Worm (Caenorhabditis elegans) whole organism, young adult: ENCODE measurements around the gene C04G6.13.
A peak's percentile ranks its signal among the peaks of the same experiment; 100 is the strongest.

Source experiments
- C17E4.6 ChIP-seq: fragments of 200-800 bp; sonication (Bioruptor generic); IDR thresholded peaks from 2 replicates; pipeline ENCODE4 v1.3.6; 2022; ENCODE audit warnings: missing genetic modification reagents, missing genetic modification characterization, missing compliant biosample characterization
- cebp-2 ChIP-seq: fragments of 200-800 bp; sonication (Bioruptor generic); IDR thresholded peaks from 2 replicates; pipeline ENCODE4 v1.3.6; 2022; ENCODE audit warnings: missing genetic modification characterization, missing compliant biosample characterization
- ceh-40 ChIP-seq: fragments of 200-800 bp; sonication (Bioruptor generic); IDR thresholded peaks from 2 replicates; pipeline ENCODE4 v1.3.6; 2022; ENCODE audit warnings: missing genetic modification characterization, missing compliant biosample characterization
- hmg-1.2 ChIP-seq: fragments of 200-800 bp; sonication (Bioruptor generic); IDR thresholded peaks from 2 replicates; pipeline ENCODE4 v1.3.6; 2022; ENCODE audit warnings: missing genetic modification reagents, missing genetic modification characterization, missing compliant biosample characterization
- snpc-4 ChIP-seq, 5 experiments: fragments of 150-350 bp in 1 of 5; sonication (generic microtip) in 4 of 5; optimal IDR thresholded peaks; 2 replicates each; lab custom pipeline; 2014 to 2018; ENCODE audit warnings: missing genetic modification characterization in 5 of 5, missing biosample characterization in 3 of 5, antibody characterized with exemption in 2 of 5, mild to moderate bottlenecking in 2 of 5, missing compliant biosample characterization in 2 of 5, missing genotype in 2 of 5, moderate library complexity in 2 of 5, missing genetic modification reagents in 1 of 5
- unc-130 ChIP-seq: sonication (generic microtip); optimal IDR thresholded peaks from 2 replicates; lab custom pipeline; 2016; ENCODE audit warnings: missing genetic modification reagents, missing genetic modification characterization, missing compliant biosample characterization

DNA sequence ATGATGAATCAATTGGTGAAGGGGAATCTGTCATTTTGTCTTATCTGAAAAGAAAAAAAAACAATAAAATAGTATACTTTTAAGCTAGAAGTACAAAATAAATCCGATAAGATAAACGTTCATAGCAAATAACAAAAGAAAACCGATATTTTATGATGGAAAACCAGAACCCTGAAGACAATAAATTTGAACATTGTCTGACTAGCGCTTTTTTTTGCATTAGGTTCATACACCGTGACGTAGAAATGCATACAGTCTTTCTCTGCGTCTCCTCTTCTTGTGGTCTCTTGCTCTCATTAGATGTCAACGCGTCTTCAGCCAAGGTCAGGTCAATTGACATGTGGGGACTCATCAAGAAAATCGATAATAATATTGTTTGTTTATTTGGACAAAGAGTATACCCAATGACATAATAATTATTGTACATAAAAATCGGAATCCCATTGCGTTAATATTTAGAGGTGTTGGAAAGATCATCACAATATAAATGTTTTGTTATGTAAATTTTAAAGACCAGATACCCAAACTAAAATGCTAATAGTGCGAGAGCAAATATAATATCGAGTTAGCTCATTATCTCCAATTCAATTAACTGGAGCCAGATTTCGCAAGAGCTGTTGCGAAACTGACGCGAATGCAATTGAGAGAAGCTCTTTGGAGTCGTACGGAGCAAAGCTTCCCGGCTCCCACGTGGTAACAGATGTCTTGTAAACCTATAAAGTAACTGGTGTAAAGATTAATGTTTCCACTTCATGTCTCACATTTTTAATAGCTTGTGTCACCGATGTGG lies 12.7 kb upstream of the C04G6.13 start, which contains the start of gene dsh-2:
- TF ChIP-seq C17E4.6, result no peak
- no peak for TF ChIP-seq cebp-2 (GFP tag; lab: Robert Waterston, UW)
- TF ChIP-seq snpc-4 (GFP tag; optimal IDR thresholded peaks at IDR 0.05; lab: Kevin White, UChicago), result no peak
- TF ChIP-seq snpc-4 (tag; optimal IDR thresholded peaks at IDR 0.05; lab: Kevin White, UChicago), result peak in 2 of 4 experiments; percentile 13 to 53
- TF ChIP-seq ceh-40 (GFP tag; lab: Robert Waterston, UW), result no peak
- peak; percentile 81 for TF ChIP-seq hmg-1.2 (GFP tag; lab: Robert Waterston, UW)
- TF ChIP-seq unc-130, result no peak
